Worm (Caenorhabditis elegans) whole organism, midembryonic: ENCODE data around the gene Y25C1A.6.
A peak's percentile ranks its signal among the peaks of the same experiment; 100 is the strongest.

Source experiments
- T22C8.4 ChIP-seq: fragments of 200-800 bp; sonication (Bioruptor generic); IDR thresholded peaks from 2 replicates; pipeline ENCODE4 v1.3.6; 2022; ENCODE audit warnings: missing genetic modification characterization, missing compliant biosample characterization
- cog-1 ChIP-seq: sonication (generic microtip); optimal IDR thresholded peaks from 2 replicates; lab custom pipeline; 2016; ENCODE audit warnings: missing genetic modification characterization, missing compliant biosample characterization
- flt-1 ChIP-seq: fragments of 200-800 bp; sonication (Bioruptor generic); IDR thresholded peaks from 2 replicates; pipeline ENCODE4 v1.3.6; 2022; ENCODE audit warnings: missing genetic modification characterization, missing compliant biosample characterization
- klf-2 ChIP-seq: fragments of 200-800 bp; sonication (Bioruptor generic); conservative IDR thresholded peaks from 2 replicates; pipeline ENCODE4 v1.3.6; 2022; ENCODE audit warnings: missing genetic modification reagents, missing genetic modification characterization, missing compliant biosample characterization
- med-1 ChIP-seq: sonication (generic microtip); optimal IDR thresholded peaks from 2 replicates; lab custom pipeline; 2017; ENCODE audit warnings: missing genetic modification characterization, mild to moderate bottlenecking, missing compliant biosample characterization, antibody characterized with exemption, missing genetic modification reagents; ENCODE audit not compliant: insufficient read depth
- ref-1 ChIP-seq: fragments of 200-800 bp; sonication (Bioruptor generic); conservative IDR thresholded peaks from 2 replicates; pipeline ENCODE4 v1.3.6; 2022; ENCODE audit warnings: missing genetic modification reagents, missing genetic modification characterization, missing compliant biosample characterization
- tab-1 ChIP-seq: fragments of 200-800 bp; sonication (Bioruptor generic); IDR thresholded peaks from 2 replicates; pipeline ENCODE4 v1.3.6; 2022; ENCODE audit warnings: missing genetic modification characterization, missing compliant biosample characterization
- ztf-23 ChIP-seq: fragments of 200-800 bp; sonication (Bioruptor generic); IDR thresholded peaks from 2 replicates; pipeline ENCODE4 v1.3.6; 2022; ENCODE audit warnings: missing genetic modification reagents, missing genetic modification characterization, missing compliant biosample characterization
- ztf-29 ChIP-seq: fragments of 200-800 bp; sonication (Bioruptor generic); IDR thresholded peaks from 2 replicates; pipeline ENCODE4 v1.3.6; 2022; ENCODE audit warnings: missing genetic modification reagents, missing genetic modification characterization, missing compliant biosample characterization

Gene Y25C1A.6

DNA sequence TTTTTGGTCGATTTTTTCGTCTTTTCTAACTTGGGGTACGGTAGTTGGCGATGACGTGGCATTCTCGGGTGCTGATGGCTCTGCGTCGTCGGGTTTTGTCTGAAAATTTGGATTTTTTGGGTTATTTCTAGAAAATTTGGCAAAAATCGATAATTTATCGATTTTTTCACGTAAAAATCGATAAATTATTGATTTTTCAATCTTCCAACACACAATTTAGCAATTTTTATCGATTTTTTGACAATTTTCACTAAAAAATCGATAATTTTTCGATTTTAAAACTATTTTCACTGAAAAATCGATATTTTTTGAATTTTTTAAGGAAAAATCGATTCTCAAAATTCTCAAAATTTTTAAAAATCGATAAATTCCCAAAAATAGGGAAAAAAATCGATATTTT is 2.0 kb downstream of the Y25C1A.6 start:
- TF ChIP-seq ztf-23 (GFP tag; lab: Robert Waterston, UW), result no peak
- TF ChIP-seq ztf-29 (GFP tag; lab: Robert Waterston, UW), result no peak
- peak; percentile 41 for TF ChIP-seq T22C8.4 (GFP tag; lab: Robert Waterston, UW)

DNA sequence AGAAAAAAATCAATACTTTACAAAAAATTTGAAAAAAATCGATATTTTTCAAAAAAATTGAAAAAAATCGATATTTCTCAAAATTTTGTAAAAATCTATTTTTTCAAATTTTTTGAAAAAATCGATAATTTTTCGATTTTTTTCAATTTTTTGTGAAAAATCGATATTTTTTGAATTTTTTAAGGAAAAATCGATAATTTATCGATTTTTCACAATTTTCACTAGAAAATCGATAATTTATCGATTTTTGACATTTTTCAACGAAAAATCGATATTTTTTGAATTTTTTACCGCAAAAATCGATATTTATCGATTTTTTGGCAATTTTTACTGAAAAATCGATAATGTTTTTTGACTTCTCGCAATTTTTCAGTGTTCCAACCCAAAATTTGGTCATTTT is 2.5 kb downstream of the Y25C1A.6 start:
- no peak for TF ChIP-seq tab-1 (GFP tag; lab: Robert Waterston, UW)
- no peak for TF ChIP-seq flt-1 (GFP tag; lab: Robert Waterston, UW)
- TF ChIP-seq ztf-23 (GFP tag; lab: Robert Waterston, UW), result no peak
- TF ChIP-seq med-1 (GFP tag; lab: Kevin White, UChicago), result no peak
- TF ChIP-seq T22C8.4 (GFP tag; lab: Robert Waterston, UW), result peak; percentile 88

DNA sequence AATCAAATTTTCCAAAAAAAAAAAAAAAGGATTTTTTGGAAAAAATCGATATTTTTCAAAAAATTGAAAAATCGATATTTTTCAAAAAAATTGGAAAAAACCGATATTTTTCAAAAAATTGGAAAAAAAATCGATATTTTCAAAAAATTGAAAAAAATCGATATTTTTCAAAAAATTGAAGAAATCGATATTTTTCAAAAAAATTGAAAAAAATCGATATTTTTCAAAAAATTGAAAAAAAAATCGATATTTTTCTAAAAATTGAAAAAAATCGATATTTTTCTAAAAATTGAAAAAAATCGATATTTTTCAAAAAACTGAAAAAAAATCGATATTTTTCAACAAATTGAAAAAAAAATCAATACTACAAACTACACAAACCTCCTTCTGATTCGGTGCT is 3.1 kb downstream of the Y25C1A.6 start:
- no peak for TF ChIP-seq tab-1 (GFP tag; lab: Robert Waterston, UW)
- TF ChIP-seq ztf-29 (GFP tag; lab: Robert Waterston, UW), result no peak
- no peak for TF ChIP-seq cog-1 (tag; lab: Kevin White, UChicago)
- TF ChIP-seq klf-2 (GFP tag; lab: Robert Waterston, UW), result no peak
- peak; percentile 93 for TF ChIP-seq T22C8.4 (GFP tag; lab: Robert Waterston, UW)
- no peak for TF ChIP-seq ztf-23 (GFP tag; lab: Robert Waterston, UW)

DNA sequence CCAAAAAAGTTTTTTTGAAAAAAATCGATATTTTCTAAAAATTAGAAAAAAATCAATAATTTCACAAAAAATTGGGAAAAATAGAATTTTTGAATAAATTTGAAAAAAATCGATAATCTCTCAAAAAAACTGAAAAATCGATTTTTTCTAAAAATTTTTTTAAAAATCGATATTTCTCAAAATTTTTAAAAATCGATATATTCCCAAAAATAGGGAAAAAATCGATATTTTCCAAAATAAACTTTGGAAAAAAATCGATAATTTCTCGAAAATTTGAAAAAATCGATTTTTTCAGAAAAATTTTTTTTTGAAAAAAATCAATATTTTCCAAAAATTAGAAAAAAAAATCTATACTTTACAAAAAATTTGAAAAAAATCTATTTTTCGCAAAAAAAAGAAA is 3.7 kb downstream of the Y25C1A.6 start:
- TF ChIP-seq T22C8.4 (GFP tag; lab: Robert Waterston, UW) (peak; percentile 75), klf-2 (GFP tag; lab: Robert Waterston, UW) (no peak)

DNA sequence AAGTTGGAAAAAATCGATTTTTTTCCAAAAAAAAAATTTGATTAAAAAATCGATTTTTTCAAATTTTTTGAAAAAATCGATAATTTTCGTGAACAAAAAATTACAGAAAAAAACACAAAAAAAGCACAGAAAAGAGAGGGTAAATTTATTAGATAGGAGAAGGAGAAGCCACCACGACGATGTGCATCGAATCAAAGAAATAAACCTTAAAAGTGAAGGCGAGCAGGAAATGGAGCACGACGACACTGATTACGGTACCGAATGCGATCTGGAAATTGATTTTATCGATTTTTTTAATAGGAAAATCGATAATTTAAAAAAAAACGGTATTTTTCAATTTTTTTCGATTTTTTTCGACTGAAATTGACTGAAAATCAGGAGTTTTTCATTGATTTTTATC is 4.2 kb downstream of the Y25C1A.6 start:
- no peak for TF ChIP-seq ref-1 (GFP tag; lab: Robert Waterston, UW)

DNA sequence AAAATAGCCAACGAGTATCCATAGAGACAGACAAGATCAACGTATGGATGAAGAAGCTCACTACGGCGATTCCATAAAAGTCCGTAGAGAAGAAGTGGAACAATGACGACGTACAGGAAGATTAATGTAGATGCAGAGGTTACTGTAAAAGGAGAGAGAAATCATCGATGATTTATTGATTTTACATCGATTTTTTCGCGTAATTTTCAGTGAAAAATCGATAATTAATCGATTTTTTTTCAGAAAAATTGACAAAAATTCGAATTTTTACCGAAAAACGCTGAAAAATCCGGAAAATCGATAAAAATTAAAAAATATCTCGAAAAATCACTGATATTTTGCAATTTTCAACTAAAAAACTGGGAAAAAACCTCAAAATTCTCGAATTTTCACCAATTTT is 5.5 kb downstream of the Y25C1A.6 start:
- TF ChIP-seq cog-1 (tag; lab: Kevin White, UChicago), result no peak
- 0 out of 2 replicates have a peak, but pooled peaks have one; percentile 50 for TF ChIP-seq T22C8.4 (GFP tag; lab: Robert Waterston, UW)

DNA sequence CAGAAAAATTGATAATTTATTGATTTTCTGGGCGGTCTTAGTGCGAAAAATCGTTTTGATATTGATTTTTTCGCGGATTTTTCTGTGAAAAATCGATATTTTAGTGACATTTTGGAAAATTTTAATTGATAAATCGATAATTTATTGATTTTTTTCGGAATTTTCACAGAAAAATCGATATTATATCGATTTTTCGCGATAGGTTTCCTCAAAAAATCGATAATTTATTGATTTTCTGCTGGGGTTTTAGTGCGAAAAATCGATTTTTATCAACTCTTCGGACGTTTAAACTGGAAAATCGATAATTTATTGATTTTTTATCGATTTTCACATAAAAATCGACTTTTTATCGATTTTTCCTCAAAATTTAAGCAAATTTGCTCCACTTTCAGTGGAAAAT is 6.6 kb downstream of the Y25C1A.6 start:
- no peak for TF ChIP-seq tab-1 (GFP tag; lab: Robert Waterston, UW)
- peak; percentile 67; the same call in 1 of the 2 replicates for TF ChIP-seq T22C8.4 (GFP tag; lab: Robert Waterston, UW)
- TF ChIP-seq ztf-29 (GFP tag; lab: Robert Waterston, UW), result no peak
- no peak for TF ChIP-seq klf-2 (GFP tag; lab: Robert Waterston, UW)

DNA sequence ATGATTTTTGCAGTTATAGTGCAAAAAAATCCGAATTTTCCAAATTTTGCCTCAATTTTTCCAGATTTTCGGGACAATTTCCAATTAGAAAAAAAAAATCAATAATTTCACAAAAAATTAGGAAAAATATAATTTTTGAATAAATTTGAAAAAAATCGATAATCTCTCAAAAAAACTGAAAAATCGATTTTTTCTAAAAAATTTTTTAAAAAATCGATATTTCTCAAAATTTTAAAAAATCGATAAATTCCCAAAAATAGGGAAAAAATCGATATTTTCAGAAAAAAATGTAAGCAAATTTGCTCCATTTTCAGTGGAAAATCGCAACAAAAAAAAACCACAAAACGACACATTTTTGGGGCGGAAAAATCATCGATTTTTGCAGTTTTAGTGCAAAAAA is 7.0 kb downstream of the Y25C1A.6 start:
- TF ChIP-seq T22C8.4 (GFP tag; lab: Robert Waterston, UW) (peak; percentile 89), klf-2 (GFP tag; lab: Robert Waterston, UW) (no peak), ztf-23 (GFP tag; lab: Robert Waterston, UW) (no peak)

DNA sequence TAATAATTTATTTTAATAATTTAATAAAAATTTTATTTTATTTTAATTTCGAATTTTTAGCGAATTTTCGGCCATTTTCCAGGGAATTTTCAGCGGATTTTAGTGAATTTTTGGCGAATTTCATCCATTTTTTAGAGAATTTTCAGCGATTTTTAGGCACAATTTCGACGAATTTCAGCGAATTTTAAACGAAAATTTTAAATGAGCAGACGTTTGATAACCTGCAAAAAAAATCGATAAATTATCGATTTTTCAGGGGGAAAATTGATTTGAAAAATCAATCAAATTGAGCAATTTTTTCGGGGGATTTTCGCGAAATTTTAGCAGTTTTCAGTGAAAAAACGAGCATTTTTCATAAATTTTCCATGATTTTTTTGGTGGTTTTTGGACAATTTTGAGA is 7.8 kb downstream of the Y25C1A.6 start:
- TF ChIP-seq T22C8.4 (GFP tag; lab: Robert Waterston, UW) (peak; percentile 21; the same call in 1 of the 2 replicates), ztf-29 (GFP tag; lab: Robert Waterston, UW) (no peak), med-1 (GFP tag; lab: Kevin White, UChicago) (no peak)

DNA sequence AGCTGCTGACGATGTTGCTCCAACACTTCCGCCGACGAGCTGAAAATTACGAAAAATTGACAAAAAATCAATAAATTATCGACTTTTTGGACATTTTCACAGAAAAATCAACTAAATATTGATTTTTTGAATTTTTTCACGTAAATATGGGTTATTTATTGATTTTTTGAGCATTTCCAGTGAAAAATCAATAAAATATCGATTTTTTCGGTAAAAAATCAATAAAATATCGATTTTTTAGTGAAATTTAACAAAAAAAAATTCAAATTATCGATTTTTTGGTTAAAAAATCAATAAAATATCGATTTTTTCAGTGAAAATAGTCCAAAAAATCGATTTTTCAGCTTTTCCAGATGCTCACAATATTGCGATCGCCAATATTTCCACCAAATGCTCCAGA is 9.3 kb downstream of the Y25C1A.6 start:
- TF ChIP-seq flt-1 (GFP tag; lab: Robert Waterston, UW) (no peak), T22C8.4 (GFP tag; lab: Robert Waterston, UW) (peak; percentile 89), med-1 (GFP tag; lab: Kevin White, UChicago) (no peak)

DNA sequence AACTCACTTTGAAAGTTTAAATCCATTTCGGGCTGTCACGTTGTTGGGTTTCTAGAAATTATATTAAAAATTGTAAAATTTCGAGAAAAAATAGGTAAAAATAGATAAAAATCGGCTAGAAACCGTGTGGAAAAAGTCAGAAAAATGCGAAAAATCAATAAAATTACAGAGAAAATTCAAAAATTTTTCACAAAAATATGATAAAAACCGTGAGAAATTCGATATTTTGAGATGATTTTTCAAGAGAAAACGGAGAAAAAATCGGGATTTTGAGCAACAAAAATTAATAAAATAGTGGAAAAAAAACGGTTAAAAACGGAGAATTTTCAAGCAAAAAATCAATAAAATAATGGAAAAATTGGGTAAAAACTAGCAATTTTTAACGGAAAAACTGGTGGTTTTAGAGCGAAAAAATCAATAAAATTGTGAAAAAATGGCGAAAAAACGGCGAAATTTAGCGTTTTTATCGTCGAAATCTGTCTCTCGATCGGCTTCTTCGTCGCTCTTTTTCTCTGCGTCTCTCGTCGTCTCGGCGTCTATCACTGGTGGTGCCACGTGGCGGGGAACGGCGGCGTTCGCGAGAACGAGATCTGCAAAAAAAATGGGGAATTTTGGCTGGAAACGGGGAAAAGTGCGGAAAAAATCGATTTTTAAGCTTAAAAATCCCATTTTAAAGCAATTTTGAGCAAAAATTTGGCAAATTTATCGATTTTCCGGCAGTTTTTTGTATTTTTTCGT is 10.3 kb downstream of the Y25C1A.6 start, which contains the start of gene Y25C1A.7:
Gene Y25C1A.7 (minus strand): TSS at position 51 of the 738 bp plus-strand sequence.
- peak; percentile 13; the same call in 1 of the 2 replicates for TF ChIP-seq ztf-29 (GFP tag; lab: Robert Waterston, UW)
- no peak for TF ChIP-seq cog-1 (tag; lab: Kevin White, UChicago)
- 0 out of 2 replicates have a peak, but pooled peaks have one; percentile 15 for TF ChIP-seq T22C8.4 (GFP tag; lab: Robert Waterston, UW)

DNA sequence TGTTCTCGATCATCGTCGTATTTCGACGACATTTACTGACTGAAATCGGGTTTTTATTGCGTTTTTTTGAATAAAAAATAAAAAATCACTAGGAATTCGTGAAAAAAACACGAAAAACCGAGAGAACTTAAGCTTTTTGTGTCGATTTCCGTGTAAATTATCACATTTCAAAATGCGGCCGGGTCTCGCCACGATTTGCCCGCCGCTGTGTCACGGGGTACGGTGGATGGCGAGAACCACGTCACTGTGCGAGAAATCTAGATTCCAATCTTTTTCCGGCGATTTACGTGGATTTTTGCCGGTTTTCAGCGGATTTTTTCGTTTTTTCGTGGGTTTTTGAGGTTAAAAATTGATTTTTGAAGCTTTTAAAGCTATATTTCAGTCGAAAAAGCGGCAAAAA is 16.0 kb downstream of the Y25C1A.6 start, which contains the start of gene Y25C1A.8:
Gene Y25C1A.8 (minus strand): TSS at position 45 of the 400 bp plus-strand sequence.
- TF ChIP-seq ztf-23 (GFP tag; lab: Robert Waterston, UW), result peak; percentile 63
- TF ChIP-seq T22C8.4 (GFP tag; lab: Robert Waterston, UW), result no peak
- peak; percentile 64; the same call in 1 of the 2 replicates for TF ChIP-seq flt-1 (GFP tag; lab: Robert Waterston, UW)
- peak; percentile 57 for TF ChIP-seq cog-1 (tag; lab: Kevin White, UChicago)
